Worm (Caenorhabditis elegans): ENCODE data around the gene K09F6.13.
"Not testable (repeated sequence)": the region's sequence is repeated elsewhere in the genome, so short reads cannot be mapped to it uniquely, and the experiment has no call there.

Gene K09F6.13

ce11 chrII:2279839-2280238, 9.1 kb upstream of the K09F6.13 start, which contains the start of gene K09F6.11:
K09F6.11 (plus strand) TSS chrII:2280139.
- no peak for TF ChIP-seq hnd-1 (tag; optimal IDR thresholded peaks at IDR 0.05)
- TF ChIP-seq tbx-11 (GFP tag; IDR thresholded peaks at IDR 0.05): no peak
- no peak for TF ChIP-seq ceh-36 (tag; optimal IDR thresholded peaks at IDR 0.05)
- no peak for TF ChIP-seq scrt-1 (GFP tag; IDR thresholded peaks at IDR 0.05)
- TF ChIP-seq hmg-4 (GFP tag; optimal IDR thresholded peaks at IDR 0.05): no peak
- no peak for TF ChIP-seq F13C5.2 (tag; optimal IDR thresholded peaks at IDR 0.05)
- no peak for TF ChIP-seq ama-1 (optimal IDR thresholded peaks at IDR 0.05)
- no peak for TF ChIP-seq tbx-37 (GFP tag; conservative IDR thresholded peaks at IDR 0.05)
- TF ChIP-seq B0310.2 (tag; optimal IDR thresholded peaks at IDR 0.05): no peak
- no peak for TF ChIP-seq flt-1 (GFP tag; IDR thresholded peaks at IDR 0.05)

ce11 chrII:2282599-2282998, 6.3 kb upstream of the K09F6.13 start, which contains the start of gene K09F6.9:
K09F6.9 (minus strand) TSS chrII:2282699.
- not testable (repeated sequence) for TF ChIP-seq hmg-4 (GFP tag; optimal IDR thresholded peaks at IDR 0.05); tbx-37 (GFP tag; conservative IDR thresholded peaks at IDR 0.05); scrt-1 (GFP tag; IDR thresholded peaks at IDR 0.05)

- TF ChIP-seq ets-7 (tag; optimal IDR thresholded peaks at IDR 0.05) (no peak), hmg-4 (GFP tag; optimal IDR thresholded peaks at IDR 0.05) (no peak), ceh-36 (tag; optimal IDR thresholded peaks at IDR 0.05) (no peak), sea-1 (GFP tag; conservative IDR thresholded peaks at IDR 0.05) (no peak), B0310.2 (tag; optimal IDR thresholded peaks at IDR 0.05) (no peak), flt-1 (GFP tag; IDR thresholded peaks at IDR 0.05) (no peak), ceh-13 (GFP tag; optimal IDR thresholded peaks at IDR 0.05) (no peak), hmbx-1 (tag; optimal IDR thresholded peaks at IDR 0.05) (no peak), tbx-37 (GFP tag; conservative IDR thresholded peaks at IDR 0.05) (no peak), ama-1 (optimal IDR thresholded peaks at IDR 0.05) (no peak)
Observed at ce11 chrII:2284703-2285102, 4.2 kb upstream of the K09F6.13 start.

- TF ChIP-seq ceh-36 (tag; optimal IDR thresholded peaks at IDR 0.05): no peak
- TF ChIP-seq hnd-1 (tag; optimal IDR thresholded peaks at IDR 0.05): no peak
- no peak for TF ChIP-seq flt-1 (GFP tag; IDR thresholded peaks at IDR 0.05)
- no peak for TF ChIP-seq pes-1 (GFP tag; IDR thresholded peaks at IDR 0.05)
- no peak for TF ChIP-seq ets-7 (tag; optimal IDR thresholded peaks at IDR 0.05)
- TF ChIP-seq tbx-37 (GFP tag; conservative IDR thresholded peaks at IDR 0.05): no peak
- no peak for TF ChIP-seq B0310.2 (tag; optimal IDR thresholded peaks at IDR 0.05)
- TF ChIP-seq aly-1 (tag; optimal IDR thresholded peaks at IDR 0.05): no peak
- TF ChIP-seq hmbx-1 (tag; optimal IDR thresholded peaks at IDR 0.05): no peak
- no peak for TF ChIP-seq sea-1 (GFP tag; conservative IDR thresholded peaks at IDR 0.05)
Observed at ce11 chrII:2289441-2289840, 527 bp downstream of the K09F6.13 start.

- TF ChIP-seq ets-7 (tag; optimal IDR thresholded peaks at IDR 0.05) (no peak), pes-1 (GFP tag; IDR thresholded peaks at IDR 0.05) (no peak), hmg-4 (GFP tag; optimal IDR thresholded peaks at IDR 0.05) (no peak), scrt-1 (GFP tag; IDR thresholded peaks at IDR 0.05) (no peak), ceh-13 (GFP tag; optimal IDR thresholded peaks at IDR 0.05) (no peak), hmbx-1 (tag; optimal IDR thresholded peaks at IDR 0.05) (no peak), ceh-36 (tag; optimal IDR thresholded peaks at IDR 0.05) (no peak), B0310.2 (tag; optimal IDR thresholded peaks at IDR 0.05) (no peak), tbx-11 (GFP tag; IDR thresholded peaks at IDR 0.05) (no peak), ama-1 (optimal IDR thresholded peaks at IDR 0.05) (no peak)
Observed at ce11 chrII:2292027-2292426, 3.1 kb downstream of the K09F6.13 start, which contains the start of gene K09F6.7. K09F6.7 (minus strand) TSS chrII:2292127.

- TF ChIP-seq flt-1 (GFP tag; IDR thresholded peaks at IDR 0.05) (no peak), tbx-11 (GFP tag; IDR thresholded peaks at IDR 0.05) (no peak), hmbx-1 (tag; optimal IDR thresholded peaks at IDR 0.05) (no peak), ama-1 (optimal IDR thresholded peaks at IDR 0.05) (no peak), aly-1 (tag; optimal IDR thresholded peaks at IDR 0.05) (no peak), tbx-37 (GFP tag; conservative IDR thresholded peaks at IDR 0.05) (no peak), sea-1 (GFP tag; conservative IDR thresholded peaks at IDR 0.05) (no peak), hnd-1 (tag; optimal IDR thresholded peaks at IDR 0.05) (no peak), B0310.2 (tag; optimal IDR thresholded peaks at IDR 0.05) (no peak), ets-7 (tag; optimal IDR thresholded peaks at IDR 0.05) (no peak), hmg-4 (GFP tag; optimal IDR thresholded peaks at IDR 0.05) (no peak), pes-1 (GFP tag; IDR thresholded peaks at IDR 0.05) (no peak), scrt-1 (GFP tag; IDR thresholded peaks at IDR 0.05) (no peak), F13C5.2 (tag; optimal IDR thresholded peaks at IDR 0.05) (no peak), ceh-13 (GFP tag; optimal IDR thresholded peaks at IDR 0.05) (no peak)
Observed at ce11 chrII:2292549-2292948, 3.6 kb downstream of the K09F6.13 start.

- TF ChIP-seq hnd-1 (tag; optimal IDR thresholded peaks at IDR 0.05) (no peak), hmg-4 (GFP tag; optimal IDR thresholded peaks at IDR 0.05) (no peak), hmbx-1 (tag; optimal IDR thresholded peaks at IDR 0.05) (no peak), scrt-1 (GFP tag; IDR thresholded peaks at IDR 0.05) (no peak), tbx-11 (GFP tag; IDR thresholded peaks at IDR 0.05) (no peak), pes-1 (GFP tag; IDR thresholded peaks at IDR 0.05) (no peak), flt-1 (GFP tag; IDR thresholded peaks at IDR 0.05) (no peak)
Observed at ce11 chrII:2295817-2296315, 7.0 kb downstream of the K09F6.13 start, which contains the start of gene fbxc-25. fbxc-25 (minus strand) TSS chrII:2296265.

- TF ChIP-seq hnd-1 (tag; optimal IDR thresholded peaks at IDR 0.05) (no peak), ceh-13 (GFP tag; optimal IDR thresholded peaks at IDR 0.05) (no peak), ceh-36 (tag; optimal IDR thresholded peaks at IDR 0.05) (no peak), F13C5.2 (tag; optimal IDR thresholded peaks at IDR 0.05) (no peak), aly-1 (tag; optimal IDR thresholded peaks at IDR 0.05) (no peak), tra-4 (tag; optimal IDR thresholded peaks at IDR 0.05) (no peak)
Observed at ce11 chrII:2298742-2299141, 9.8 kb downstream of the K09F6.13 start, which contains the start of gene B0281.4. B0281.4 (minus strand) TSS chrII:2298842.

Measured in whole organism, early embryonic.